Worm (Caenorhabditis elegans) whole organism, L3 larva: ENCODE measurements around the gene F55C12.2.

Experiments used
- R02D3.7 ChIP-seq: fragments of 150-350 bp; optimal IDR thresholded peaks from 2 replicates; lab custom pipeline; 2014; ENCODE audit warnings: missing biosample characterization, missing genetic modification characterization
- aly-2 ChIP-seq: fragments of 150-350 bp; optimal IDR thresholded peaks from 2 replicates; lab custom pipeline; 2014; ENCODE audit warnings: missing biosample characterization, missing genetic modification characterization
- ama-1 ChIP-seq: fragments of 150-350 bp; optimal IDR thresholded peaks from 2 replicates; lab custom pipeline; 2018
- jun-1 ChIP-seq: fragments of 150-350 bp; optimal IDR thresholded peaks from 2 replicates; lab custom pipeline; 2014; ENCODE audit warnings: missing biosample characterization, missing genetic modification reagents, missing genetic modification characterization
- lin-39 ChIP-seq: fragments of 150-350 bp; optimal IDR thresholded peaks from 2 replicates; lab custom pipeline; 2018; ENCODE audit warnings: missing biosample characterization, missing genetic modification reagents, missing genetic modification characterization
- mdl-1 ChIP-seq: fragments of 150-350 bp; optimal IDR thresholded peaks from 2 replicates; lab custom pipeline; 2014; ENCODE audit warnings: missing biosample characterization, missing genetic modification characterization
- nfya-1 ChIP-seq: sonication (generic microtip); optimal IDR thresholded peaks from 2 replicates; lab custom pipeline; 2017; ENCODE audit warnings: missing genetic modification characterization, mild to moderate bottlenecking, missing compliant biosample characterization, antibody characterized with exemption, moderate library complexity; ENCODE audit not compliant: insufficient read depth
- nhr-11 ChIP-seq: fragments of 150-350 bp; optimal IDR thresholded peaks from 2 replicates; lab custom pipeline; 2014; ENCODE audit warnings: missing biosample characterization, missing genetic modification characterization
- nhr-77 ChIP-seq: fragments of 150-350 bp; optimal IDR thresholded peaks from 2 replicates; lab custom pipeline; 2014; ENCODE audit warnings: missing biosample characterization, missing genetic modification characterization
- tbx-2 ChIP-seq: sonication (generic microtip); optimal IDR thresholded peaks from 2 replicates; lab custom pipeline; 2016; ENCODE audit warnings: mild to moderate bottlenecking, missing genetic modification characterization, missing compliant biosample characterization
- unc-62 ChIP-seq: fragments of 150-350 bp; sonication (generic microtip); optimal IDR thresholded peaks from 4 replicates; lab custom pipeline; 2014; ENCODE audit warnings: missing biosample characterization, missing genetic modification reagents, missing genetic modification characterization
- ztf-11 ChIP-seq: fragments of 150-350 bp; optimal IDR thresholded peaks from 2 replicates; lab custom pipeline; 2014; ENCODE audit warnings: missing biosample characterization, missing genetic modification characterization

ce11 chrII:5866920-5867319, 9.7 kb upstream of the F55C12.2 start:
- TF ChIP-seq aly-2: no peak
- TF ChIP-seq ztf-11: no peak
- TF ChIP-seq tbx-2 (tag; lab: Kevin White, UChicago): no peak
- TF ChIP-seq jun-1 (tag; lab: Kevin White, UChicago): no peak
- TF ChIP-seq nhr-77: no peak
- TF ChIP-seq lin-39: no peak
- TF ChIP-seq nhr-11 (tag; lab: Kevin White, UChicago): no peak
- no peak for TF ChIP-seq unc-62 (GFP tag; lab: Kevin White, UChicago)
- TF ChIP-seq R02D3.7 (tag; lab: Kevin White, UChicago): no peak
- TF ChIP-seq ama-1 (lab: Kevin White, UChicago): no peak
- peak; percentile 89 for TF ChIP-seq nfya-1
- TF ChIP-seq mdl-1 (tag; lab: Kevin White, UChicago): no peak
